Worm (Caenorhabditis elegans) whole organism, L1 larva: Measurements from ENCODE around the gene cls-1.

Experiments used
- C04F5.9 ChIP-seq: sonication (generic microtip); optimal IDR thresholded peaks from 2 replicates; lab custom pipeline; 2016; ENCODE audit warnings: missing genetic modification characterization, missing compliant biosample characterization
- C16A3.4 ChIP-seq: fragments of 150-350 bp; optimal IDR thresholded peaks from 2 replicates; lab custom pipeline; 2014; ENCODE audit warnings: missing biosample characterization, missing genetic modification characterization
- aha-1 ChIP-seq: fragments of 150-350 bp; optimal IDR thresholded peaks from 2 replicates; lab custom pipeline; 2014; ENCODE audit warnings: missing biosample characterization, missing genetic modification characterization
- alr-1 ChIP-seq: fragments of 200-800 bp; sonication (Bioruptor generic); optimal IDR thresholded peaks from 2 replicates; lab custom pipeline; 2018; ENCODE audit warnings: borderline replicate concordance, mild to moderate bottlenecking, missing genetic modification characterization, missing compliant biosample characterization
- aly-2 ChIP-seq: fragments of 150-350 bp; optimal IDR thresholded peaks from 2 replicates; lab custom pipeline; 2014; ENCODE audit warnings: missing biosample characterization, missing genetic modification characterization
- blmp-1 ChIP-seq: fragments of 150-350 bp; optimal IDR thresholded peaks from 2 replicates; lab custom pipeline; 2014; ENCODE audit warnings: missing biosample characterization, missing genetic modification characterization
- ceh-63 ChIP-seq: fragments of 200-800 bp; sonication (Bioruptor generic); optimal IDR thresholded peaks from 2 replicates; lab custom pipeline; 2018; ENCODE audit warnings: mild to moderate bottlenecking, missing genetic modification characterization, missing compliant biosample characterization
- dpl-1 ChIP-seq, 3 experiments: fragments of 150-350 bp in 2 of 3; sonication (generic microtip) in 1 of 3; optimal IDR thresholded peaks; 2 replicates each; lab custom pipeline; 2014 to 2017; ENCODE audit warnings: missing biosample characterization in 3 of 3, missing genetic modification characterization in 3 of 3, missing genetic modification reagents in 3 of 3
- efl-1 ChIP-seq, 4 experiments: fragments of 150-350 bp; optimal IDR thresholded peaks in 3 of 4; peaks in 1 of 4; 1 replicate in 1 of 4; 2 replicates in 3 of 4; lab custom pipeline; 2014; ENCODE audit warnings: missing biosample characterization in 2 of 4, missing genetic modification characterization in 2 of 4, missing genetic modification reagents in 2 of 4
- elt-2 ChIP-seq: sonication (generic microtip); optimal IDR thresholded peaks from 2 replicates; lab custom pipeline; 2016; ENCODE audit warnings: missing genetic modification characterization, mild to moderate bottlenecking, inconsistent platforms, missing compliant biosample characterization, missing genetic modification reagents
- elt-3 ChIP-seq, 6 experiments: fragments of 150-350 bp in 1 of 6; sonication (generic microtip); optimal IDR thresholded peaks; 2 replicates each; lab custom pipeline; 2017 to 2018; ENCODE audit warnings: missing biosample characterization in 6 of 6, missing genetic modification characterization in 6 of 6, inconsistent platforms in 1 of 6
- fkh-4 ChIP-seq: sonication (generic microtip); optimal IDR thresholded peaks from 2 replicates; lab custom pipeline; 2016; ENCODE audit warnings: missing compliant biosample characterization, missing genetic modification characterization, borderline replicate concordance
- fkh-8 ChIP-seq: sonication (generic microtip); optimal IDR thresholded peaks from 2 replicates; lab custom pipeline; 2016; ENCODE audit warnings: mild to moderate bottlenecking, missing genetic modification characterization, missing compliant biosample characterization
- fos-1 ChIP-seq: fragments of 150-350 bp; optimal IDR thresholded peaks from 2 replicates; lab custom pipeline; 2014; ENCODE audit warnings: missing biosample characterization, missing genetic modification characterization
- hlh-4 ChIP-seq: sonication (generic microtip); optimal IDR thresholded peaks from 2 replicates; lab custom pipeline; 2016; ENCODE audit warnings: mild to moderate bottlenecking, missing genetic modification characterization, missing compliant biosample characterization
- hpl-2 ChIP-seq: fragments of 150-350 bp; optimal IDR thresholded peaks from 2 replicates; lab custom pipeline; 2014; ENCODE audit warnings: missing biosample characterization, missing genetic modification reagents, missing genetic modification characterization
- lin-14 ChIP-seq: fragments of 200-800 bp; sonication (Bioruptor generic); optimal IDR thresholded peaks from 2 replicates; lab custom pipeline; 2018; ENCODE audit warnings: mild to moderate bottlenecking, missing genetic modification characterization, moderate library complexity, missing compliant biosample characterization
- lin-15B ChIP-seq: fragments of 150-350 bp; sonication (generic microtip); optimal IDR thresholded peaks from 3 replicates; lab custom pipeline; 2014; ENCODE audit warnings: missing biosample characterization, missing genetic modification characterization
- lin-35 ChIP-seq, 2 experiments: fragments of 150-350 bp; optimal IDR thresholded peaks; 2 replicates each; lab custom pipeline; 2014; ENCODE audit warnings: missing biosample characterization in 2 of 2, missing genetic modification characterization in 2 of 2, missing genetic modification reagents in 2 of 2
- lir-3 ChIP-seq: sonication (generic microtip); optimal IDR thresholded peaks from 2 replicates; lab custom pipeline; 2016; ENCODE audit warnings: mild to moderate bottlenecking, missing genetic modification characterization, moderate library complexity, missing compliant biosample characterization; ENCODE audit not compliant: poor library complexity
- lsy-2 ChIP-seq, 2 experiments: fragments of 150-350 bp; optimal IDR thresholded peaks; 2 replicates each; lab custom pipeline; 2014; ENCODE audit warnings: missing biosample characterization in 2 of 2, missing genetic modification characterization in 2 of 2
- mab-9 ChIP-seq: fragments of 200-800 bp; sonication (Bioruptor generic); IDR thresholded peaks from 2 replicates; pipeline ENCODE4 v1.3.6; 2022; ENCODE audit warnings: missing genetic modification reagents, missing genetic modification characterization, missing compliant biosample characterization
- mdl-1 ChIP-seq, 2 experiments: fragments of 150-350 bp; optimal IDR thresholded peaks; 2 replicates each; lab custom pipeline; 2014 to 2017; ENCODE audit warnings: missing biosample characterization in 2 of 2, missing genetic modification characterization in 2 of 2, inconsistent platforms in 1 of 2
- mep-1 ChIP-seq: fragments of 150-350 bp; optimal IDR thresholded peaks from 2 replicates; lab custom pipeline; 2014; ENCODE audit warnings: missing biosample characterization, missing genetic modification characterization
- nhr-11 ChIP-seq: fragments of 150-350 bp; optimal IDR thresholded peaks from 2 replicates; lab custom pipeline; 2014; ENCODE audit warnings: missing biosample characterization, missing genetic modification characterization
- nhr-20 ChIP-seq: sonication (generic microtip); optimal IDR thresholded peaks from 2 replicates; lab custom pipeline; 2016; ENCODE audit warnings: mild to moderate bottlenecking, missing genetic modification characterization, missing compliant biosample characterization
- nhr-28 ChIP-seq: fragments of 150-350 bp; optimal IDR thresholded peaks from 2 replicates; lab custom pipeline; 2014; ENCODE audit warnings: missing biosample characterization, missing genetic modification characterization
- nhr-47 ChIP-seq: sonication (generic microtip); optimal IDR thresholded peaks from 2 replicates; lab custom pipeline; 2016; ENCODE audit warnings: mild to moderate bottlenecking, missing genetic modification characterization, moderate library complexity, missing compliant biosample characterization
- nhr-76 ChIP-seq: sonication (generic microtip); optimal IDR thresholded peaks from 2 replicates; lab custom pipeline; 2017; ENCODE audit warnings: missing biosample characterization, missing genetic modification characterization
- nhr-77 ChIP-seq: fragments of 150-350 bp; optimal IDR thresholded peaks from 2 replicates; lab custom pipeline; 2014; ENCODE audit warnings: missing biosample characterization, missing genetic modification characterization
- nhr-84 ChIP-seq: sonication (generic microtip); optimal IDR thresholded peaks from 2 replicates; lab custom pipeline; 2017; ENCODE audit warnings: missing biosample characterization, missing genetic modification characterization
- nhr-85 ChIP-seq: sonication (generic microtip); peaks from one replicate; lab custom pipeline; 2016; ENCODE audit warnings: missing genetic modification characterization, inconsistent platforms, missing compliant biosample characterization
- nhr-90 ChIP-seq: sonication (generic microtip); optimal IDR thresholded peaks from 2 replicates; lab custom pipeline; 2016; ENCODE audit warnings: mild to moderate bottlenecking, missing genetic modification characterization, missing compliant biosample characterization; ENCODE audit not compliant: poor library complexity
- pag-3 ChIP-seq: sonication (generic microtip); optimal IDR thresholded peaks from 2 replicates; lab custom pipeline; 2017; ENCODE audit warnings: missing genetic modification characterization, mild to moderate bottlenecking, missing compliant biosample characterization, antibody characterized with exemption, borderline replicate concordance; ENCODE audit not compliant: insufficient read depth
- rnt-1 ChIP-seq: sonication (generic microtip); optimal IDR thresholded peaks from 2 replicates; lab custom pipeline; 2016; ENCODE audit warnings: mild to moderate bottlenecking, missing genetic modification characterization, moderate library complexity, missing compliant biosample characterization
- skn-1 ChIP-seq: fragments of 150-350 bp; optimal IDR thresholded peaks from 2 replicates; lab custom pipeline; 2014; ENCODE audit warnings: missing biosample characterization, missing genetic modification characterization
- snu-23 ChIP-seq: sonication (generic microtip); optimal IDR thresholded peaks from 2 replicates; lab custom pipeline; 2016; ENCODE audit warnings: missing genetic modification characterization, missing compliant biosample characterization
- sptf-1 ChIP-seq: fragments of 150-350 bp; optimal IDR thresholded peaks from 2 replicates; lab custom pipeline; 2014; ENCODE audit warnings: missing biosample characterization, missing genetic modification characterization
- sup-37 ChIP-seq: fragments of 200-800 bp; sonication (Bioruptor generic); optimal IDR thresholded peaks from 2 replicates; lab custom pipeline; 2018; ENCODE audit warnings: mild to moderate bottlenecking, missing genetic modification characterization, missing compliant biosample characterization
- tlp-1 ChIP-seq: fragments of 150-350 bp; optimal IDR thresholded peaks from 2 replicates; lab custom pipeline; 2014; ENCODE audit warnings: missing biosample characterization, missing genetic modification characterization
- unc-130 ChIP-seq: fragments of 150-350 bp; optimal IDR thresholded peaks from 2 replicates; lab custom pipeline; 2017; ENCODE audit warnings: missing biosample characterization, missing genetic modification characterization, inconsistent platforms
- xbp-1 ChIP-seq: sonication (generic microtip); optimal IDR thresholded peaks from 2 replicates; lab custom pipeline; 2016; ENCODE audit warnings: missing genetic modification characterization, missing compliant biosample characterization
- zag-1 ChIP-seq: fragments of 150-350 bp; optimal IDR thresholded peaks from 2 replicates; lab custom pipeline; 2014; ENCODE audit warnings: missing biosample characterization, missing genetic modification characterization
- zip-4 ChIP-seq: fragments of 200-800 bp; sonication (Bioruptor generic); optimal IDR thresholded peaks from 2 replicates; lab custom pipeline; 2018; ENCODE audit warnings: mild to moderate bottlenecking, missing genetic modification characterization, moderate library complexity, missing compliant biosample characterization
- ztf-11 ChIP-seq, 2 experiments: sonication (generic microtip); optimal IDR thresholded peaks; 2 replicates each; lab custom pipeline; 2016 to 2017; ENCODE audit warnings: missing genetic modification characterization in 2 of 2, missing biosample characterization in 1 of 2, missing compliant biosample characterization in 1 of 2
- ztf-4 ChIP-seq: fragments of 150-350 bp; optimal IDR thresholded peaks from 2 replicates; lab custom pipeline; 2014; ENCODE audit warnings: missing biosample characterization, missing genetic modification characterization

Gene cls-1

ce11 chrIII:7478932-7479331, 29.0 kb upstream of the cls-1 start:
- TF ChIP-seq hlh-4 (tag; lab: Kevin White, UChicago) = no peak
- TF ChIP-seq zip-4 (GFP tag; lab: Kevin White, UChicago) = no peak
- no peak for TF ChIP-seq aha-1 (tag; lab: Kevin White, UChicago)
- TF ChIP-seq ztf-4 = no peak
- no peak for TF ChIP-seq nhr-11 (tag; lab: Kevin White, UChicago)
- no peak for TF ChIP-seq zag-1 (tag; lab: Kevin White, UChicago)
- no peak for TF ChIP-seq fos-1 (tag; lab: Kevin White, UChicago)
- TF ChIP-seq elt-2 (tag; lab: Kevin White, UChicago) = peak; percentile 89
- no peak for TF ChIP-seq efl-1 (optimal IDR thresholded peaks at IDR 0.05; lab: Kevin White, UChicago)
- no peak for TF ChIP-seq efl-1 (GFP tag; optimal IDR thresholded peaks at IDR 0.05 in 1 of 2; lab: Kevin White, UChicago)
- peak; percentile 53 for TF ChIP-seq tlp-1 (tag; lab: Kevin White, UChicago)
- TF ChIP-seq lir-3 (tag; lab: Kevin White, UChicago) = no peak
- TF ChIP-seq sptf-1 (tag; lab: Kevin White, UChicago) = no peak
- no peak for TF ChIP-seq nhr-28 (tag; lab: Kevin White, UChicago)
- no peak for TF ChIP-seq sup-37 (GFP tag; lab: Kevin White, UChicago)
- TF ChIP-seq hpl-2 = no peak
- TF ChIP-seq nhr-84 (tag; lab: Kevin White, UChicago) = no peak
- TF ChIP-seq fkh-8 (tag; lab: Kevin White, UChicago) = no peak
- no peak for TF ChIP-seq nhr-20
- no peak for TF ChIP-seq ceh-63
- TF ChIP-seq C04F5.9 (tag; lab: Kevin White, UChicago) = no peak
- no peak for TF ChIP-seq mab-9 (GFP tag; lab: Robert Waterston, UW)
- peak; percentile 39 for TF ChIP-seq blmp-1 (tag; lab: Kevin White, UChicago)
- no peak for TF ChIP-seq nhr-47 (tag; lab: Kevin White, UChicago)
- TF ChIP-seq rnt-1 (tag; lab: Kevin White, UChicago) = no peak
- no peak for TF ChIP-seq nhr-90 (tag; lab: Kevin White, UChicago)
- no peak for TF ChIP-seq ztf-11 (tag; optimal IDR thresholded peaks at IDR 0.05; lab: Kevin White, UChicago)
- TF ChIP-seq lin-14 (GFP tag; lab: Kevin White, UChicago) = peak; percentile 5
- TF ChIP-seq lin-35 (GFP tag; optimal IDR thresholded peaks at IDR 0.05; lab: Kevin White, UChicago) = peak in 1 of 2 experiments; percentile 4
- TF ChIP-seq, all 84 proteins: peak for 5

- no peak for TF ChIP-seq nhr-90 (tag; lab: Kevin White, UChicago)
- no peak for TF ChIP-seq lir-3 (tag; lab: Kevin White, UChicago)
- TF ChIP-seq lin-35 (GFP tag; optimal IDR thresholded peaks at IDR 0.05; lab: Kevin White, UChicago) = no peak
- no peak for TF ChIP-seq fkh-4 (tag; lab: Kevin White, UChicago)
- TF ChIP-seq nhr-77 (tag; lab: Kevin White, UChicago) = no peak
- TF ChIP-seq nhr-28 (tag; lab: Kevin White, UChicago) = no peak
- TF ChIP-seq C16A3.4 (tag; lab: Kevin White, UChicago) = no peak
- no peak for TF ChIP-seq efl-1 (optimal IDR thresholded peaks at IDR 0.05; lab: Kevin White, UChicago)
- TF ChIP-seq efl-1 (GFP tag; optimal IDR thresholded peaks at IDR 0.05 in 1 of 2; lab: Kevin White, UChicago) = no peak
- no peak for TF ChIP-seq pag-3 (tag; lab: Kevin White, UChicago)
- no peak for TF ChIP-seq lin-15B (tag; lab: Kevin White, UChicago)
- TF ChIP-seq mdl-1 (tag; optimal IDR thresholded peaks at IDR 0.05; lab: Kevin White, UChicago) = no peak
- TF ChIP-seq fkh-8 (tag; lab: Kevin White, UChicago) = no peak
- no peak for TF ChIP-seq skn-1 (tag; lab: Kevin White, UChicago)
- TF ChIP-seq mep-1 (tag; lab: Kevin White, UChicago) = no peak
- no peak for TF ChIP-seq ztf-4
Measured at ce11 chrIII:7484765-7485164, 23.2 kb upstream of the cls-1 start.

ce11 chrIII:7488303-7488702, 19.7 kb upstream of the cls-1 start:
- TF ChIP-seq nhr-20 (peak; percentile 78), xbp-1 (peak; percentile 5), nhr-85 (peak; percentile 96), nhr-76 (tag; lab: Kevin White, UChicago) (no peak), nhr-90 (tag; lab: Kevin White, UChicago) (peak; percentile 63), snu-23 (GFP tag; lab: Kevin White, UChicago) (peak; percentile 76), ceh-63 (no peak), aly-2 (tag; lab: Kevin White, UChicago) (no peak), elt-3 (tag; optimal IDR thresholded peaks at IDR 0.05; lab: Kevin White, UChicago) (peak; percentile 55 to 95 (median 86)), dpl-1 (GFP tag; optimal IDR thresholded peaks at IDR 0.05; lab: Kevin White, UChicago) (peak in 2 of 3 experiments; percentile 9 to 16), pag-3 (tag; lab: Kevin White, UChicago) (peak; percentile 99), lsy-2 (tag; optimal IDR thresholded peaks at IDR 0.05; lab: Kevin White, UChicago) (peak; percentile 22 to 47), unc-130 (tag; lab: Kevin White, UChicago) (peak; percentile 32), nhr-77 (tag; lab: Kevin White, UChicago) (peak; percentile 15), alr-1 (tag; lab: Kevin White, UChicago) (no peak), efl-1 (optimal IDR thresholded peaks at IDR 0.05; lab: Kevin White, UChicago) (peak in 1 of 2 experiments; percentile 3), efl-1 (GFP tag; optimal IDR thresholded peaks at IDR 0.05 in 1 of 2; lab: Kevin White, UChicago) (peak in 1 of 2 experiments; percentile 6), blmp-1 (tag; lab: Kevin White, UChicago) (peak; percentile 91), tlp-1 (tag; lab: Kevin White, UChicago) (no peak)
